Worm (Caenorhabditis elegans): ENCODE measurements around the gene F37A4.4.

Gene F37A4.4

DNA sequence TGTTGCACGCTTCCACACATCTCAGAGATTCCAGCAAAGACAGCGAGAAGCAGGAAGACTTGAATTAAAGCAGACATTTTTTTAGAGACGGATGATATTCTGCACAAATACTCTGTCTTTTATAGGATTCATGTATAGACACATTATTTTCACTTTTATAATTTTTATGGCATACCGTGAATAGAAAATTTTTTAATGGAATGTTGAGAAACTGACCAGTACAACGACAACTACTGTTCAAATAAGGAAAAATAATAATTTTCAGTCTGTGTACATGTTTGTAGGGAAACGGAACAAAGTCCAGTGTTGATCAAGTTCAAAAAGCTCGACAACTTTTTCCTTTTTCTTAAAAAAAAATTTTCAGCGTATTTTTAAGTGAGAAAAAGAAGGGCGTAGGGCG, 23.2 kb downstream of the F37A4.4 start, which contains the start of gene Y102E9.6:
Gene Y102E9.6, minus strand, starts transcription at position 101 of the 400 bp plus-strand sequence.
- TF ChIP-seq nhr-76 (tag; optimal IDR thresholded peaks at IDR 0.05) (no peak), aly-2 (tag; optimal IDR thresholded peaks at IDR 0.05) (no peak), nhr-77 (tag; optimal IDR thresholded peaks at IDR 0.05) (no peak), ceh-28 (tag; optimal IDR thresholded peaks at IDR 0.05) (no peak), nhr-43 (tag; optimal IDR thresholded peaks at IDR 0.05; ENCODE audit: poor library complexity, severe bottlenecking) (no peak), ztf-11 (tag; optimal IDR thresholded peaks at IDR 0.05) (no peak), egl-5 (tag; optimal IDR thresholded peaks at IDR 0.05) (no peak), fos-1 (tag; optimal IDR thresholded peaks at IDR 0.05) (no peak), jun-1 (tag; optimal IDR thresholded peaks at IDR 0.05) (no peak), snpc-4 (tag; optimal IDR thresholded peaks at IDR 0.05) (no peak), pha-4 (tag; optimal IDR thresholded peaks at IDR 0.05) (no peak), ama-1 (optimal IDR thresholded peaks at IDR 0.05) (no peak), R02D3.7 (tag; optimal IDR thresholded peaks at IDR 0.05) (no peak), nhr-67 (tag; optimal IDR thresholded peaks at IDR 0.05) (no peak), sea-2 (GFP tag; optimal IDR thresholded peaks at IDR 0.05) (no peak), nfya-1 (tag; optimal IDR thresholded peaks at IDR 0.05; ENCODE audit: insufficient read depth) (no peak), hmg-11 (tag; optimal IDR thresholded peaks at IDR 0.05) (no peak), zag-1 (tag; optimal IDR thresholded peaks at IDR 0.05) (no peak), nhr-25 (tag; optimal IDR thresholded peaks at IDR 0.05) (no peak), ztf-4 (tag; optimal IDR thresholded peaks at IDR 0.05) (no peak)

DNA sequence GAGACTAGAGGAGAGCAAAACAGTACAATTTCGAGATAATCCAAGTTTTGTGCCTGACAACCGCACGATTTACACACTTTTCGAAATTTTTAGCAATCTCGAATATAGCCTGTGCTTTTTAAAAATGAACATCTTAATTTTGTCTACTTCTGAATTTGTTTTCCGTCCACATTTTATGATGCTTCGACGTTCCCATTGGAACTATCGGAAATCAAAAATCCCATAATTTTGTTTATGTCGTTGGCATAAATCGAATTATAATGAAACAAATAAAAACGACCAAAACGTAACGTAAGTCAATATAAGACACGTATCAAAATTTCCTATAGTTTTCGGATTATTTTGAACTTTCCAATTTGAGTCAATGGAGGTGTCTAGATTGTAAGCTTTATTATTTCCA, 23.6 kb downstream of the F37A4.4 start, which contains the start of gene K07E12.2:
Gene K07E12.2, plus strand, starts transcription at position 301 of the 400 bp plus-strand sequence.
- no peak for TF ChIP-seq nhr-11 (tag; optimal IDR thresholded peaks at IDR 0.05)
- no peak for TF ChIP-seq nhr-25 (tag; optimal IDR thresholded peaks at IDR 0.05)
- no peak for TF ChIP-seq fkh-2 (tag; optimal IDR thresholded peaks at IDR 0.05)
- TF ChIP-seq zag-1 (tag; optimal IDR thresholded peaks at IDR 0.05), result no peak
- no peak for TF ChIP-seq ZK546.5 (tag; optimal IDR thresholded peaks at IDR 0.05)

DNA sequence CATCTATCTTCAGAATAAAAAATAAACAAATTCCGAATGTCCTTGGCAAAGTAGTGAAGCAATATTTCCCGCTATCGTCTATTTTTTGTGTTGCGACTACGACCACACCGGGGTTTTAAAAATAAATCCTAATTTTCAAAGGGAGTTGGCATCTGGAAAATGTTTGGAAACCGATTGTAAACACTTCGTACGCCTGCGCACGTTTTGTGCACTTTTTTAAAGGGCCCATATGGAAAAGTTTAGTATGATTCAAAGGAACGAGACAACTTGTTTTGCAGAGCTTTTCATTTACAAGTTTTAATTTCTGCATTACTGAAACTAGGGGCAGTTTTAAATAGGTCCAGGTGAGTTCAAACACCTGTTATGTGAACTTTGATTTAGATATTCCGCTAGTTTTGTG, 26.7 kb downstream of the F37A4.4 start:
- no peak for TF ChIP-seq elt-2 (tag; optimal IDR thresholded peaks at IDR 0.05)
- TF ChIP-seq ztf-4 (tag; optimal IDR thresholded peaks at IDR 0.05), result no peak
- TF ChIP-seq pqm-1 (tag; optimal IDR thresholded peaks at IDR 0.05), result no peak
- no peak for TF ChIP-seq ceh-9 (tag; optimal IDR thresholded peaks at IDR 0.05)
- TF ChIP-seq nhr-28 (tag; optimal IDR thresholded peaks at IDR 0.05), result no peak
- TF ChIP-seq daf-12 (tag; optimal IDR thresholded peaks at IDR 0.05), result no peak
- TF ChIP-seq nhr-12 (tag; optimal IDR thresholded peaks at IDR 0.05), result no peak
- no peak for TF ChIP-seq lsy-12 (tag; optimal IDR thresholded peaks at IDR 0.05)
- TF ChIP-seq R02D3.7 (tag; optimal IDR thresholded peaks at IDR 0.05), result no peak
- no peak for TF ChIP-seq jun-1 (tag; optimal IDR thresholded peaks at IDR 0.05)
- TF ChIP-seq sea-2 (GFP tag; optimal IDR thresholded peaks at IDR 0.05), result no peak
- TF ChIP-seq ceh-28 (tag; optimal IDR thresholded peaks at IDR 0.05), result no peak
- no peak for TF ChIP-seq pha-4 (tag; optimal IDR thresholded peaks at IDR 0.05)
- TF ChIP-seq nhr-76 (tag; optimal IDR thresholded peaks at IDR 0.05), result no peak

DNA sequence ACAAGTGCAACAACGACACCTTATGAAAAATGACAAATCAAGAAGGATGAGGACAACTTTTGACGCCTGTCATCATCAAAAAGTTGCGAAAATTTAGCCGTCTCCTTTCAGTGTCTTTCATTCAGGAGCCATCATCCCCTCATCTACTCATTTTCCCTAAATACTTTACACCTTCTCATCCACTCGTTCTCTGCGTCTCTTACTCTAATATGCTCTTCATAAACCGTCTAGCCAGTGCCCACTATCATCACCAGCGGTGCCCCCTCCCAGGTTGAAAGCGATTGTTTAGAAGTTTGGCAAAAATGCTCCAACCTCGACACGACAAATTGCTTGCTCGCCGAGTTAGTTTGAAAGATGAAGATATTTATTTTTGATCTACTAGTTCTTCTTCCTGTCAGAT, 29.2 kb downstream of the F37A4.4 start:
- TF ChIP-seq nhr-76 (tag; optimal IDR thresholded peaks at IDR 0.05), result no peak
- TF ChIP-seq nhr-43 (tag; optimal IDR thresholded peaks at IDR 0.05; ENCODE audit: poor library complexity, severe bottlenecking), result no peak
- TF ChIP-seq nhr-237 (tag; optimal IDR thresholded peaks at IDR 0.05), result no peak
- no peak for TF ChIP-seq egl-5 (tag; optimal IDR thresholded peaks at IDR 0.05)
- TF ChIP-seq ceh-9 (tag; optimal IDR thresholded peaks at IDR 0.05), result no peak
- no peak for TF ChIP-seq fos-1 (tag; optimal IDR thresholded peaks at IDR 0.05)
- no peak for TF ChIP-seq elt-1 (tag; optimal IDR thresholded peaks at IDR 0.05)
- no peak for TF ChIP-seq zag-1 (tag; optimal IDR thresholded peaks at IDR 0.05)
- no peak for TF ChIP-seq elt-3 (tag; optimal IDR thresholded peaks at IDR 0.05)
- no peak for TF ChIP-seq egl-27 (tag; optimal IDR thresholded peaks at IDR 0.05)
- no peak for TF ChIP-seq nhr-25 (tag; optimal IDR thresholded peaks at IDR 0.05)
- TF ChIP-seq mdl-1 (tag; optimal IDR thresholded peaks at IDR 0.05), result no peak
- no peak for TF ChIP-seq ceh-16 (tag; optimal IDR thresholded peaks at IDR 0.05)
- TF ChIP-seq hmg-11 (tag; optimal IDR thresholded peaks at IDR 0.05), result no peak
- TF ChIP-seq elt-2 (tag; optimal IDR thresholded peaks at IDR 0.05), result no peak
- no peak for TF ChIP-seq jun-1 (tag; optimal IDR thresholded peaks at IDR 0.05)
- no peak for TF ChIP-seq lsy-12 (tag; optimal IDR thresholded peaks at IDR 0.05)

All from whole organism, L3 larva.